Fruit fly (Drosophila melanogaster) whole organism, embryonic: ENCODE measurements around the gene CG42716.
A peak's percentile ranks its signal among the peaks of the same experiment; 100 is the strongest.

ENCODE experiments used
- Atf6 ChIP-seq: fragments of 200-800 bp; sonication (Bioruptor generic); IDR thresholded peaks from 2 replicates; pipeline ENCODE4 v1.3.6; 2022; ENCODE audit warnings: missing biosample characterization, missing genetic modification characterization
- B-H1 ChIP-seq: fragments of 200-800 bp; sonication (Bioruptor generic); IDR thresholded peaks from 3 replicates; pipeline ENCODE4 v1.3.6; 2022; ENCODE audit warnings: missing biosample characterization, missing genetic modification characterization
- CG10274 ChIP-seq: fragments of 200-800 bp; sonication (Bioruptor generic); optimal IDR thresholded peaks from 3 replicates; lab custom pipeline; 2017; ENCODE audit warnings: missing biosample characterization, mild to moderate bottlenecking, missing genetic modification characterization
- CG10366 ChIP-seq: fragments of 200-800 bp; sonication (Bioruptor generic); IDR thresholded peaks from 2 replicates; pipeline ENCODE4 v1.3.6; 2022; ENCODE audit warnings: missing biosample characterization, missing genetic modification characterization
- CG10543 ChIP-seq: fragments of 200-800 bp; sonication (Bioruptor generic); optimal IDR thresholded peaks from 3 replicates; lab custom pipeline; 2017; ENCODE audit warnings: missing biosample characterization, mild to moderate bottlenecking, missing genetic modification characterization, moderate library complexity
- CG10979 ChIP-seq: fragments of 200-800 bp; sonication (Bioruptor generic); optimal IDR thresholded peaks from 2 replicates; lab custom pipeline; 2018; ENCODE audit warnings: missing biosample characterization, mild to moderate bottlenecking, missing genetic modification characterization, moderate library complexity
- CG11695 ChIP-seq: fragments of 200-800 bp; sonication (Bioruptor generic); IDR thresholded peaks from 3 replicates; pipeline ENCODE4 v1.3.6; 2022; ENCODE audit warnings: missing biosample characterization, missing genetic modification characterization
- CG1233 ChIP-seq: fragments of 200-800 bp; sonication (Bioruptor generic); optimal IDR thresholded peaks from 4 replicates; lab custom pipeline; 2018; ENCODE audit warnings: missing biosample characterization, mild to moderate bottlenecking, missing genetic modification characterization
- CG13287 ChIP-seq: fragments of 200-800 bp; sonication (Bioruptor generic); IDR thresholded peaks from 2 replicates; pipeline ENCODE4 v1.3.6; 2022; ENCODE audit warnings: missing biosample characterization, missing genetic modification characterization; ENCODE audit not compliant: partially characterized antibody
- CG14050 ChIP-seq: fragments of 200-800 bp; sonication (Bioruptor generic); IDR thresholded peaks from 3 replicates; pipeline ENCODE4 v1.3.6; 2022; ENCODE audit warnings: missing biosample characterization, missing genetic modification characterization
- CG18599 ChIP-seq: fragments of 200-800 bp; sonication (Bioruptor generic); optimal IDR thresholded peaks from 3 replicates; lab custom pipeline; 2017; ENCODE audit warnings: missing biosample characterization, missing genetic modification characterization, mild to moderate bottlenecking, moderate library complexity, missing genetic modification reagents
- CG2199 ChIP-seq: fragments of 200-800 bp; sonication (Bioruptor generic); IDR thresholded peaks from 3 replicates; pipeline ENCODE4 v1.3.6; 2022; ENCODE audit warnings: missing biosample characterization, missing genetic modification characterization
- CG2202 ChIP-seq: fragments of 200-800 bp; sonication (Bioruptor generic); optimal IDR thresholded peaks from 2 replicates; lab custom pipeline; 2018; ENCODE audit warnings: missing biosample characterization, mild to moderate bottlenecking, missing genetic modification characterization
- CG4282 ChIP-seq: fragments of 200-800 bp; sonication (Bioruptor generic); optimal IDR thresholded peaks from 2 replicates; lab custom pipeline; 2016; ENCODE audit warnings: missing biosample characterization, missing genetic modification characterization
- CG4404 ChIP-seq: fragments of 200-800 bp; sonication (Bioruptor generic); IDR thresholded peaks from 2 replicates; pipeline ENCODE4 v1.3.6; 2022; ENCODE audit warnings: missing biosample characterization, missing genetic modification characterization
- CG5245 ChIP-seq: fragments of 200-800 bp; sonication (Bioruptor generic); optimal IDR thresholded peaks from 3 replicates; lab custom pipeline; 2016; ENCODE audit warnings: missing biosample characterization, missing genetic modification characterization
- CG7556 ChIP-seq: fragments of 200-800 bp; sonication (Bioruptor generic); optimal IDR thresholded peaks from 2 replicates; lab custom pipeline; 2017; ENCODE audit warnings: missing biosample characterization, mild to moderate bottlenecking, missing genetic modification characterization
- CG7745 ChIP-seq: fragments of 200-800 bp; sonication (Bioruptor generic); optimal IDR thresholded peaks from 2 replicates; lab custom pipeline; 2018; ENCODE audit warnings: missing biosample characterization, mild to moderate bottlenecking, missing genetic modification characterization, moderate library complexity
- CG7786 ChIP-seq: fragments of 200-800 bp; sonication (Bioruptor generic); optimal IDR thresholded peaks from 2 replicates; lab custom pipeline; 2016; ENCODE audit warnings: missing biosample characterization, missing genetic modification characterization
- CG8359 ChIP-seq: fragments of 200-800 bp; sonication (Bioruptor generic); optimal IDR thresholded peaks from 2 replicates; lab custom pipeline; 2017; ENCODE audit warnings: missing biosample characterization, mild to moderate bottlenecking, missing genetic modification characterization, borderline replicate concordance
- CG9817 ChIP-seq: fragments of 200-800 bp; sonication (Bioruptor generic); optimal IDR thresholded peaks from 2 replicates; lab custom pipeline; 2018; ENCODE audit warnings: missing biosample characterization, mild to moderate bottlenecking, missing genetic modification characterization, moderate library complexity
- D19A ChIP-seq: fragments of 200-800 bp; optimal IDR thresholded peaks from 3 replicates; lab custom pipeline; 2019; ENCODE audit warnings: missing biosample characterization, mild to moderate bottlenecking, missing genetic modification characterization, moderate library complexity
- Dbx ChIP-seq: fragments of 200-800 bp; sonication (Bioruptor generic); IDR thresholded peaks from 3 replicates; pipeline ENCODE4 v1.3.6; 2022; ENCODE audit warnings: missing biosample characterization, missing genetic modification characterization
- Doc3 ChIP-seq: fragments of 200-800 bp; sonication (Bioruptor generic); IDR thresholded peaks from 3 replicates; pipeline ENCODE4 v1.3.6; 2022; ENCODE audit warnings: missing biosample characterization, missing genetic modification characterization; ENCODE audit not compliant: partially characterized antibody
- Jarid2 ChIP-seq: fragments of 200-800 bp; sonication (Bioruptor generic); optimal IDR thresholded peaks from 3 replicates; lab custom pipeline; 2017; ENCODE audit warnings: mild to moderate bottlenecking, missing biosample characterization, missing genetic modification reagents, missing genetic modification characterization
- Max ChIP-seq: fragments of 200-800 bp; sonication (Bioruptor generic); optimal IDR thresholded peaks from 2 replicates; lab custom pipeline; 2016; ENCODE audit warnings: missing biosample characterization, mild to moderate bottlenecking, missing genetic modification characterization
- NC2β ChIP-seq: fragments of 200-800 bp; sonication (Bioruptor generic); optimal IDR thresholded peaks from 2 replicates; lab custom pipeline; 2016; ENCODE audit warnings: missing biosample characterization, missing genetic modification characterization
- NK7.1 ChIP-seq: fragments of 200-800 bp; sonication (Bioruptor generic); optimal IDR thresholded peaks from 3 replicates; lab custom pipeline; 2016; ENCODE audit warnings: missing biosample characterization, missing genetic modification characterization
- Sry-δ ChIP-seq: fragments of 200-800 bp; sonication (Bioruptor generic); optimal IDR thresholded peaks from 2 replicates; lab custom pipeline; 2016; ENCODE audit warnings: missing biosample characterization, missing genetic modification characterization
- ab ChIP-seq: fragments of 200-800 bp; sonication (Bioruptor generic); optimal IDR thresholded peaks from 2 replicates; lab custom pipeline; 2016; ENCODE audit warnings: missing biosample characterization, missing genetic modification characterization
- az2 ChIP-seq: fragments of 200-800 bp; sonication (Bioruptor generic); optimal IDR thresholded peaks from 3 replicates; lab custom pipeline; 2016; ENCODE audit warnings: missing biosample characterization, missing genetic modification characterization
- cad ChIP-seq: fragments of >200 bp; optimal IDR thresholded peaks from 2 replicates; lab custom pipeline; 2017; ENCODE audit warnings: missing biosample characterization, missing genetic modification characterization
- corto ChIP-seq: fragments of 200-800 bp; sonication (Bioruptor generic); optimal IDR thresholded peaks from 2 replicates; lab custom pipeline; 2016; ENCODE audit warnings: missing biosample characterization, mild to moderate bottlenecking, missing genetic modification characterization, moderate library complexity
- dpn ChIP-seq, 2 experiments: fragments of 200-800 bp; sonication (Bioruptor generic); optimal IDR thresholded peaks; 3 replicates each; lab custom pipeline; 2016; ENCODE audit warnings: missing biosample characterization in 2 of 2, missing genetic modification characterization in 2 of 2
- ems ChIP-seq: fragments of 200-800 bp; sonication (Bioruptor generic); optimal IDR thresholded peaks from 3 replicates; lab custom pipeline; 2016; ENCODE audit warnings: missing biosample characterization, missing genetic modification characterization
- gcm2 ChIP-seq: fragments of 200-800 bp; sonication (Bioruptor generic); optimal IDR thresholded peaks from 2 replicates; lab custom pipeline; 2016; ENCODE audit warnings: missing biosample characterization, missing genetic modification characterization
- hb ChIP-seq: fragments of 200-800 bp; sonication (Bioruptor generic); IDR thresholded peaks from 3 replicates; pipeline ENCODE4 v1.3.6; 2022; ENCODE audit warnings: missing biosample characterization, missing genetic modification characterization; ENCODE audit not compliant: partially characterized antibody
- ken ChIP-seq: fragments of 200-800 bp; sonication (Bioruptor generic); IDR thresholded peaks from 3 replicates; pipeline ENCODE4 v1.3.6; 2022; ENCODE audit warnings: missing biosample characterization, missing genetic modification characterization
- maf-S ChIP-seq: fragments of 200-800 bp; sonication (Bioruptor generic); optimal IDR thresholded peaks from 2 replicates; lab custom pipeline; 2016; ENCODE audit warnings: missing biosample characterization, missing genetic modification characterization
- onecut ChIP-seq: fragments of 200-800 bp; sonication (Bioruptor generic); IDR thresholded peaks from 2 replicates; pipeline ENCODE4 v1.3.6; 2022; ENCODE audit warnings: missing biosample characterization, missing genetic modification characterization
- p53 ChIP-seq: fragments of 200-800 bp; sonication (Bioruptor generic); optimal IDR thresholded peaks from 2 replicates; lab custom pipeline; 2016; ENCODE audit warnings: missing biosample characterization, missing genetic modification characterization
- sima ChIP-seq: fragments of 200-800 bp; sonication (Bioruptor generic); optimal IDR thresholded peaks from 2 replicates; lab custom pipeline; 2016; ENCODE audit warnings: missing biosample characterization, missing genetic modification characterization
- toy ChIP-seq: fragments of 200-800 bp; sonication (Bioruptor generic); IDR thresholded peaks from 2 replicates; pipeline ENCODE4 v1.3.6; 2022; ENCODE audit warnings: missing biosample characterization, missing genetic modification characterization
- unpg ChIP-seq: fragments of 200-800 bp; sonication (Bioruptor generic); optimal IDR thresholded peaks from 3 replicates; lab custom pipeline; 2018; ENCODE audit warnings: missing biosample characterization, mild to moderate bottlenecking, missing genetic modification characterization, moderate library complexity
- vfl ChIP-seq: fragments of 200-800 bp; sonication (Bioruptor generic); optimal IDR thresholded peaks from 2 replicates; lab custom pipeline; 2016; ENCODE audit warnings: missing biosample characterization, missing genetic modification characterization
- wek ChIP-seq: fragments of 200-800 bp; sonication (Bioruptor generic); optimal IDR thresholded peaks from 3 replicates; lab custom pipeline; 2018; ENCODE audit warnings: missing biosample characterization, mild to moderate bottlenecking, missing genetic modification characterization, moderate library complexity
- wor ChIP-seq: fragments of 200-800 bp; sonication (Bioruptor generic); IDR thresholded peaks from 2 replicates; pipeline ENCODE4 v1.3.6; 2022; ENCODE audit warnings: missing biosample characterization, missing genetic modification characterization
- yki ChIP-seq: fragments of >200 bp; optimal IDR thresholded peaks from 3 replicates; lab custom pipeline; 2018
- zfh2 ChIP-seq: fragments of 200-800 bp; sonication (Bioruptor generic); optimal IDR thresholded peaks from 2 replicates; lab custom pipeline; 2016; ENCODE audit warnings: missing biosample characterization, missing genetic modification characterization

CG42716 gene

dm6 chr3L:16011319-16012210 lies 22.0 kb upstream of the CG42716 start, which contains the start of gene mib1 (continued):
- no peak; the same call in 2 of the 3 replicates for TF ChIP-seq B-H1 (GFP tag; lab: Robert Waterston, UW)
- peak; percentile 32 for TF ChIP-seq zfh2
- no peak for TF ChIP-seq wor (GFP tag; lab: Robert Waterston, UW)
- no peak for TF ChIP-seq unpg (GFP tag; lab: Kevin White, UChicago)
- no peak for TF ChIP-seq gcm2 (GFP tag; lab: Kevin White, UChicago)
- no peak for TF ChIP-seq CG2199 (GFP tag; lab: Robert Waterston, UW)
- no peak for TF ChIP-seq D19A (tag; lab: Kevin White, UChicago)
- TF ChIP-seq CG4404 (GFP tag; lab: Robert Waterston, UW) = no peak
- peak; percentile 38 for TF ChIP-seq ems (GFP tag; lab: Kevin White, UChicago)
- no peak for TF ChIP-seq CG7745 (tag; lab: Kevin White, UChicago)
- peak; percentile 79 for TF ChIP-seq Sry-δ
- peak; percentile 26 for TF ChIP-seq CG7786 (GFP tag; lab: Kevin White, UChicago)
- peak; percentile 35; the same call in 2 of the 3 replicates for TF ChIP-seq ken (GFP tag; lab: Robert Waterston, UW)
- TF ChIP-seq CG2202 (tag; lab: Kevin White, UChicago) = no peak
- peak; percentile 72 for TF ChIP-seq Doc3
- TF ChIP-seq CG10543 (GFP tag; lab: Kevin White, UChicago) = peak; percentile 43
- no peak for TF ChIP-seq maf-S (GFP tag; lab: Kevin White, UChicago)
- TF ChIP-seq yki (lab: Kevin White, UChicago) = no peak
- peak; percentile 93 for TF ChIP-seq CG13287 (GFP tag; lab: Robert Waterston, UW)
- no peak for TF ChIP-seq corto
- peak; percentile 38 for TF ChIP-seq CG9817
- no peak for TF ChIP-seq CG1233
- TF ChIP-seq toy (GFP tag; lab: Robert Waterston, UW) = no peak
- TF ChIP-seq CG4282 (GFP tag; lab: Kevin White, UChicago) = peak; percentile 6
- TF ChIP-seq p53 = no peak
- TF ChIP-seq NC2β (GFP tag; lab: Kevin White, UChicago) = no peak
- TF ChIP-seq CG8359 (GFP tag; lab: Kevin White, UChicago) = no peak
- peak; percentile 15 for TF ChIP-seq az2 (GFP tag; lab: Kevin White, UChicago)
- no peak for TF ChIP-seq CG5245
- no peak for TF ChIP-seq sima
- no peak; the same call in 2 of the 3 replicates for TF ChIP-seq CG11695 (GFP tag; lab: Robert Waterston, UW)
- TF ChIP-seq Jarid2 (GFP tag; lab: Kevin White, UChicago) = peak; percentile 70
- TF ChIP-seq dpn (GFP tag; optimal IDR thresholded peaks at IDR 0.05; lab: Kevin White, UChicago) = peak in 1 of 2 experiments; percentile 32
- TF ChIP-seq cad (GFP tag; lab: Kevin White, UChicago) = peak; percentile 69
- TF ChIP-seq ab (GFP tag; lab: Kevin White, UChicago) = no peak
- no peak for TF ChIP-seq Max (GFP tag; lab: Kevin White, UChicago)
- no peak for TF ChIP-seq vfl (GFP tag; lab: Kevin White, UChicago)
- peak; percentile 37; the same call in 1 of the 2 replicates for TF ChIP-seq onecut (GFP tag; lab: Robert Waterston, UW)
- TF ChIP-seq CG7556 (GFP tag; lab: Kevin White, UChicago) = peak; percentile 22
- no peak for TF ChIP-seq NK7.1 (GFP tag; lab: Kevin White, UChicago)
- TF ChIP-seq CG14050 (GFP tag; lab: Robert Waterston, UW) = no peak
- no peak for TF ChIP-seq CG10274 (GFP tag; lab: Kevin White, UChicago)
- TF ChIP-seq wek = no peak
- TF ChIP-seq CG10366 (GFP tag; lab: Robert Waterston, UW) = no peak
- TF ChIP-seq CG10979 (tag; lab: Kevin White, UChicago) = peak; percentile 19
- TF ChIP-seq hb = peak; percentile 84
- peak; percentile 23 for TF ChIP-seq CG18599 (GFP tag; lab: Kevin White, UChicago)
- peak; percentile 23; the same call in 1 of the 2 replicates for TF ChIP-seq Atf6 (GFP tag; lab: Robert Waterston, UW)
- 0 out of 3 replicates have a peak, but pooled peaks have one; percentile 5 for TF ChIP-seq Dbx (GFP tag; lab: Robert Waterston, UW)
